Worm (Caenorhabditis elegans) whole organism, early embryonic: ENCODE data around the gene ent-1.

ENCODE experiments used
- B0310.2 ChIP-seq: sonication (generic microtip); optimal IDR thresholded peaks from 2 replicates; lab custom pipeline; 2016; ENCODE audit warnings: mild to moderate bottlenecking, missing genetic modification characterization, missing compliant biosample characterization
- ama-1 ChIP-seq: fragments of 150-350 bp; optimal IDR thresholded peaks from 2 replicates; lab custom pipeline; 2014
- sea-1 ChIP-seq: fragments of 200-800 bp; sonication (Bioruptor generic); conservative IDR thresholded peaks from 2 replicates; pipeline ENCODE4 v1.3.6; 2022; ENCODE audit warnings: missing genetic modification characterization, missing compliant biosample characterization

DNA sequence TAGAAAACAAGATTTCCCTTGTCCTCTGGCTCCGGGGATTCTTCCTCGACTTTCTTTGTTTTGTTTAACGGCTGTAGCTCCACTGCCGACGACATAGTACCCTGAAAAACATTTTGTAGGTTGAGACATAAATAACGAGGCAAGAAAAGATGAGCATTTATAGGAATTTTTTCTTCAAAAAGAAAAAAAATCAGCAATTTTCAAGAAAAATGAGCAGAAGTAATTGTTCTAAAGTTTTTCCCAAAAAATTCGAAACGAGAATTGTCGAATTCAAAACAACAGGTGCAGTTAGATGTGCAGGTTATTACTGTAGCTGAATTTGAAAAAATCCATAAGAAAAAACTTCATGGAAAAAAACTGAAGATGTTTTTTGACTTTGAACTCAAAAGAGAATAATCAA is at the start of gene ent-1:
- TF ChIP-seq sea-1 (GFP tag; lab: Robert Waterston, UW) (no peak), ama-1 (lab: Kevin White, UChicago) (no peak), B0310.2 (tag; lab: Kevin White, UChicago) (no peak)
